Worm (Caenorhabditis elegans) whole organism, late embryonic: ENCODE measurements around the gene srx-111.
A peak's percentile ranks its signal among the peaks of the same experiment; 100 is the strongest.

ENCODE experiments used
- C38D4.7 ChIP-seq: fragments of 200-800 bp; sonication (Bioruptor generic); optimal IDR thresholded peaks from 2 replicates; lab custom pipeline; 2018; ENCODE audit warnings: mild to moderate bottlenecking, missing genetic modification characterization, moderate library complexity, missing compliant biosample characterization
- K02D7.2 ChIP-seq: sonication (generic microtip); optimal IDR thresholded peaks from 2 replicates; lab custom pipeline; 2017; ENCODE audit warnings: mild to moderate bottlenecking, missing genetic modification characterization, missing compliant biosample characterization
- T23F11.4 ChIP-seq: fragments of 200-800 bp; sonication (Bioruptor generic); optimal IDR thresholded peaks from 2 replicates; lab custom pipeline; 2018; ENCODE audit warnings: mild to moderate bottlenecking, missing genetic modification characterization, missing compliant biosample characterization
- ahr-1 ChIP-seq: sonication (generic microtip); optimal IDR thresholded peaks from 2 replicates; lab custom pipeline; 2016; ENCODE audit warnings: missing genetic modification characterization, missing compliant biosample characterization
- ama-1 ChIP-seq: fragments of 150-350 bp; optimal IDR thresholded peaks from 2 replicates; lab custom pipeline; 2014
- ceh-19 ChIP-seq: fragments of 200-800 bp; sonication (Bioruptor generic); optimal IDR thresholded peaks from 2 replicates; lab custom pipeline; 2018; ENCODE audit warnings: mild to moderate bottlenecking, missing genetic modification characterization, missing compliant biosample characterization
- ceh-24 ChIP-seq: sonication (generic microtip); optimal IDR thresholded peaks from 2 replicates; lab custom pipeline; 2016; ENCODE audit warnings: mild to moderate bottlenecking, missing genetic modification characterization, missing compliant biosample characterization
- ceh-30 ChIP-seq: fragments of 150-350 bp; optimal IDR thresholded peaks from 2 replicates; lab custom pipeline; 2014; ENCODE audit warnings: missing biosample characterization, missing genetic modification characterization
- ceh-34 ChIP-seq: sonication (generic microtip); optimal IDR thresholded peaks from 2 replicates; lab custom pipeline; 2016; ENCODE audit warnings: mild to moderate bottlenecking, missing genetic modification characterization, missing compliant biosample characterization
- ceh-9 ChIP-seq: sonication (generic microtip); optimal IDR thresholded peaks from 2 replicates; lab custom pipeline; 2016; ENCODE audit warnings: mild to moderate bottlenecking, missing genetic modification characterization, inconsistent platforms, missing compliant biosample characterization
- dve-1 ChIP-seq: sonication (generic microtip); optimal IDR thresholded peaks from 2 replicates; lab custom pipeline; 2017; ENCODE audit warnings: antibody characterized with exemption, mild to moderate bottlenecking, missing genetic modification characterization, missing compliant biosample characterization
- elt-4 ChIP-seq: sonication (generic microtip); optimal IDR thresholded peaks from 2 replicates; lab custom pipeline; 2016; ENCODE audit warnings: missing genetic modification characterization, missing compliant biosample characterization
- eyg-1 ChIP-seq: sonication (generic microtip); optimal IDR thresholded peaks from 2 replicates; lab custom pipeline; 2016; ENCODE audit warnings: missing genotype, missing genetic modification characterization, missing compliant biosample characterization
- fax-1 ChIP-seq: sonication (generic microtip); optimal IDR thresholded peaks from 2 replicates; lab custom pipeline; 2016; ENCODE audit warnings: missing genotype, missing genetic modification characterization, missing compliant biosample characterization
- fkh-6 ChIP-seq: sonication (generic microtip); optimal IDR thresholded peaks from 2 replicates; lab custom pipeline; 2016; ENCODE audit warnings: missing genetic modification characterization, missing compliant biosample characterization
- hlh-13 ChIP-seq: fragments of 200-800 bp; sonication (Bioruptor generic); optimal IDR thresholded peaks from 2 replicates; lab custom pipeline; 2018; ENCODE audit warnings: mild to moderate bottlenecking, missing genetic modification characterization, missing compliant biosample characterization
- hlh-6 ChIP-seq: sonication (generic microtip); optimal IDR thresholded peaks from 2 replicates; lab custom pipeline; 2016; ENCODE audit warnings: missing genotype, missing genetic modification characterization, missing compliant biosample characterization
- hlh-8 ChIP-seq: sonication (generic microtip); optimal IDR thresholded peaks from 2 replicates; lab custom pipeline; 2016; ENCODE audit warnings: missing genotype, missing genetic modification characterization, missing compliant biosample characterization
- lim-6 ChIP-seq: sonication (generic microtip); optimal IDR thresholded peaks from 2 replicates; lab custom pipeline; 2016; ENCODE audit warnings: missing genetic modification characterization, missing compliant biosample characterization
- mec-3 ChIP-seq: sonication (generic microtip); optimal IDR thresholded peaks from 2 replicates; lab custom pipeline; 2016; ENCODE audit warnings: borderline replicate concordance, missing genetic modification characterization, missing compliant biosample characterization
- nfya-1 ChIP-seq: sonication (generic microtip); optimal IDR thresholded peaks from 2 replicates; lab custom pipeline; 2017; ENCODE audit warnings: missing genetic modification characterization, mild to moderate bottlenecking, missing compliant biosample characterization, antibody characterized with exemption, moderate library complexity
- nhr-11 ChIP-seq: fragments of 150-350 bp; optimal IDR thresholded peaks from 2 replicates; lab custom pipeline; 2014; ENCODE audit warnings: missing biosample characterization, missing genetic modification characterization
- pax-1 ChIP-seq: fragments of 150-350 bp; optimal IDR thresholded peaks from 2 replicates; lab custom pipeline; 2014; ENCODE audit warnings: missing biosample characterization, missing genetic modification characterization
- pha-4 ChIP-seq: fragments of 150-350 bp; optimal IDR thresholded peaks from 2 replicates; lab custom pipeline; 2018; ENCODE audit warnings: missing biosample characterization, missing genetic modification reagents, missing genetic modification characterization
- pqm-1 ChIP-seq: sonication (generic microtip); optimal IDR thresholded peaks from 2 replicates; lab custom pipeline; 2016; ENCODE audit warnings: missing genetic modification characterization, missing compliant biosample characterization
- pros-1 ChIP-seq: fragments of 150-350 bp; optimal IDR thresholded peaks from 2 replicates; lab custom pipeline; 2014; ENCODE audit warnings: missing biosample characterization, missing genetic modification reagents, missing genetic modification characterization
- rnt-1 ChIP-seq: sonication (generic microtip); optimal IDR thresholded peaks from 2 replicates; lab custom pipeline; 2016; ENCODE audit warnings: missing genetic modification characterization, missing compliant biosample characterization
- sdc-2 ChIP-seq: sonication (generic microtip); optimal IDR thresholded peaks from 2 replicates; lab custom pipeline; 2016; ENCODE audit warnings: missing genotype, missing genetic modification characterization, missing compliant biosample characterization
- sox-2 ChIP-seq: fragments of 200-800 bp; sonication (Bioruptor generic); IDR thresholded peaks from 2 replicates; pipeline ENCODE4 v1.3.6; 2022; ENCODE audit warnings: missing genetic modification reagents, missing genetic modification characterization, missing compliant biosample characterization
- syd-9 ChIP-seq: sonication (generic microtip); optimal IDR thresholded peaks from 2 replicates; lab custom pipeline; 2016; ENCODE audit warnings: mild to moderate bottlenecking, missing genetic modification characterization, moderate library complexity, missing compliant biosample characterization
- ttx-3 ChIP-seq: sonication (generic microtip); optimal IDR thresholded peaks from 2 replicates; lab custom pipeline; 2016; ENCODE audit warnings: missing genetic modification reagents, missing genetic modification characterization, missing compliant biosample characterization
- unc-42 ChIP-seq: sonication (generic microtip); optimal IDR thresholded peaks from 2 replicates; lab custom pipeline; 2016; ENCODE audit warnings: missing genotype, missing genetic modification characterization, missing compliant biosample characterization
- unc-55 ChIP-seq: sonication (generic microtip); optimal IDR thresholded peaks from 2 replicates; lab custom pipeline; 2017; ENCODE audit warnings: missing biosample characterization, missing genetic modification reagents, missing genetic modification characterization

The srx-111 gene

DNA sequence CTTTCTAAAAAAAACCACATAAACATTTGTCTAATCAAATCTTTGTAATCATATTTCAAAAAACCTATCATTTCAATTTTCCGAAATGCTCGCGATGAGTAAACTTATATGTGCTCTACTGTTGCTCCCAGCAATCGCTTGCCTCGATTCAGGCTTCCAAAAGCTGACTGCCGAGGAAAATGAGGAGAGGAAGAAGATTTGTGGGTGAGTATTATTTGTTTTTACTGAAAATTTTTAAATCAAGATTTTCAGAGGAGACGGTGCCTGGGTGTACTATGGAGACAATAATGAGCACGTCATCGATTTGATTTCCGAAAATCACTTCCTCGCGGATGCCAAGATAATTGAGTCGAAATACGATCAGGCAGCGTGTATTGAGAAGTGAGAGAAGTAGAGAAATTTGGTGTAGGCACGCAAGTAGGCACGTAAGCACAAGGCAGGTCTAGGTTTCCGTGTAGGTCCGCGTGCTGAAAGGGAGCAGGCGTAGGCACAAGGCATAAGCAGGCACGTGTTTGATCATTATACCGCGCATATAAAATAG lies 33.4 kb upstream of the srx-111 start, which contains the start of gene C46E10.1:
Gene C46E10.1, plus strand, starts transcription at position 51 of the 541 bp plus-strand sequence.
- TF ChIP-seq ceh-34 (tag; lab: Kevin White, UChicago), result no peak
- TF ChIP-seq mec-3 (tag; lab: Kevin White, UChicago), result peak; percentile 6
- no peak for TF ChIP-seq sox-2 (GFP tag; lab: Robert Waterston, UW)

DNA sequence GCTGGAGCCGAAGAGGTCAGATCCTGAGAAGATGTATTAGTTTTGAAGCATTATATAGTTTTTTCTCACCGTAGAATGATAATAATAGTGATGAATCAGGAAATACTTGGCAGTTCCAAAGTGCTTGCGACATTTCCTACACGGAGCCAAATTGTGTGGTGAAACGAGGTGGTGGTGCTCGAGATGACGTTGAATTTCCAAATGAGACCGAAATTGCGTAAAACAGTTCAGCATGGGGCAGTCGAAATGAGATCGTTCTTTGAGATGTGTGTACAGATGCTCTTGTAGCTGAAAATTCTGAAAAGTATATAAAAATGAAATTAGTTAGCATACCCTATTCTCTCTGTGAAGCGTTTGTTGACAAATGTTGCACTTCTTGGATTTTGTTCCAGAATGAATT lies 29.6 kb upstream of the srx-111 start, which contains the start of gene C46E10.8:
Gene C46E10.8, minus strand, starts transcription at position 101 of the 400 bp plus-strand sequence.
- TF ChIP-seq rnt-1 (tag; lab: Kevin White, UChicago), result no peak

DNA sequence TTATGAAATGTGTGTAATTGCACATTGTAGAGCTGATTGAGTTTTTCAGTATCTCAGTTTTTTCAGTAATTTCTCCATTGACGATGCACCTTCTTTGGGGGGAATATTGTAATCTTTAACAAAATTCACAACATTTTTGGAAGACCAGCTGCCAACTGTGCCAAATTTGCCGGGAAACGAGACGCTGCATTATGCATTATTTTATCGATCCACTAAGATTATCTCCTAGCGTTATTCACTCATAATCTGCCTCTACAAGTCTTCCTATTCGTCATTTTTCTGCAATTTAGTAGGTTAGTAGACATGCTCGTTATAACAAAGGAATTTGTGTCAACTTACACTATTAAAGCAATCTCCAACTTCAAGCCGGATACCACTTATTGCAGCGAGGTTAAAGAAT lies 25.9 kb upstream of the srx-111 start, which contains the start of the genes sdz-12 and bath-31:
Gene sdz-12, minus strand, starts transcription at position 101 of the 400 bp plus-strand sequence.
Gene bath-31, plus strand, starts transcription at position 251 of the 400 bp plus-strand sequence.
- TF ChIP-seq hlh-8 (no peak), T23F11.4 (no peak), ceh-19 (GFP tag; lab: Kevin White, UChicago) (no peak), fax-1 (no peak), nhr-11 (no peak), C38D4.7 (GFP tag; lab: Kevin White, UChicago) (no peak), elt-4 (tag; lab: Kevin White, UChicago) (no peak), ama-1 (no peak), fkh-6 (tag; lab: Kevin White, UChicago) (no peak), hlh-6 (tag; lab: Kevin White, UChicago) (no peak), pqm-1 (tag; lab: Kevin White, UChicago) (no peak), pros-1 (no peak), hlh-13 (GFP tag; lab: Kevin White, UChicago) (no peak), pha-4 (tag; lab: Kevin White, UChicago) (no peak), ahr-1 (no peak)

- no peak for TF ChIP-seq eyg-1 (tag; lab: Kevin White, UChicago)
- TF ChIP-seq ceh-30 (tag; lab: Kevin White, UChicago), result no peak
- no peak for TF ChIP-seq fax-1
- TF ChIP-seq pros-1, result no peak
- no peak for TF ChIP-seq pax-1 (tag; lab: Kevin White, UChicago)
- no peak for TF ChIP-seq hlh-8
- TF ChIP-seq sox-2 (GFP tag; lab: Robert Waterston, UW), result no peak
- TF ChIP-seq pqm-1 (tag; lab: Kevin White, UChicago), result no peak
- no peak for TF ChIP-seq elt-4 (tag; lab: Kevin White, UChicago)
- TF ChIP-seq ceh-9, result no peak
- no peak for TF ChIP-seq ceh-24 (tag; lab: Kevin White, UChicago)
- TF ChIP-seq, all 69 proteins: peak for 0
These were observed 20.7 kb upstream of the srx-111 start, which contains the start of gene F12E12.6 for ce11 chrII:3736893-3737375. Gene F12E12.6 (minus strand): TSS chrII:3736943.

DNA sequence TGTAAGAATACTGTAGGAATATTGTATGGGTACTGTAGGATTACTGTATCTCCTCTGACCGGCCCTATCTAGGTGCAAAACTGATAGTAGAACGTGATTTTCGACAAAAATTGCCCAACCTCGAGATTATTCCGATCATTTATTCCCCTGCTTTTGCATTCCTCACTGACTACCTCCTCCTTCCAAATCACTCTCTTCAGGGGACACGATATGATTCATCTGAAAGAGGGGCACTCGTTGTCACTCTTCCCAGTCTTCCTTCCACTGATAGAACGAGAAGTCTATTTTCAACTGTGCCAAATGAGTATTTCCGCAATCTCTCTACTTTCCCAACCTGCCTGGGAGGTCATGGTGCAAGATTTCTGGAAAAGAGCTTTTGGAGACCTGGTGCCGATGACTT lies 18.0 kb upstream of the srx-111 start, which contains the start of gene F12E12.2:
Gene F12E12.2, plus strand, starts transcription at position 301 of the 400 bp plus-strand sequence.
- TF ChIP-seq lim-6, result no peak
- no peak for TF ChIP-seq ttx-3 (tag; lab: Kevin White, UChicago)
- no peak for TF ChIP-seq unc-55 (GFP tag; lab: Kevin White, UChicago)
- TF ChIP-seq nfya-1 (tag; lab: Kevin White, UChicago), result no peak
- no peak for TF ChIP-seq ceh-24 (tag; lab: Kevin White, UChicago)
- no peak for TF ChIP-seq sdc-2 (tag; lab: Kevin White, UChicago)
- TF ChIP-seq, all 69 proteins: peak for 0

DNA sequence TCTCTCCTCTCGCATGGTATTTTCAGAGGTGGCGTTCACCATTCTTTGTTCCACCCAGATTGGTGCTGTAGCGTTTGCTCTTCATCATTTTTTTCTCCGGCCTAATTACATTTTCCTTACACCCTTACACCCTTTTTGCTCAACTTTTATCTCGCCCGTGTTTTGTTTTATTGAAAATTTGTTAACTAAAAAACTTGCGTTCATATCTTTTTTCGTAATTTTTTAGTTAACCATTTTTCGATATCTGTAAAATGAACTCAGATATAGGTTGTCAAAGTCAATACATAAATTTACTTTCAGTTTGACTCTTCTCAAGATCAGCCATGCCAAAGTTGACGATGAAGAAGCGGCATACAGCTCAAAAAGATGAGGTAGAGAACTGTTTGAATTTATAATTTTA lies 16.0 kb upstream of the srx-111 start, which contains the start of gene F12E12.1:
Gene F12E12.1, plus strand, starts transcription at position 301 of the 400 bp plus-strand sequence.
- no peak for TF ChIP-seq dve-1 (tag; lab: Kevin White, UChicago)
- no peak for TF ChIP-seq K02D7.2 (tag; lab: Kevin White, UChicago)
- TF ChIP-seq sox-2 (GFP tag; lab: Robert Waterston, UW), result no peak
- TF ChIP-seq syd-9, result no peak
- TF ChIP-seq sdc-2 (tag; lab: Kevin White, UChicago), result no peak
- no peak for TF ChIP-seq unc-42 (tag; lab: Kevin White, UChicago)
